Worm (Caenorhabditis elegans): Measurements from ENCODE around the gene idpb-1.

DNA sequence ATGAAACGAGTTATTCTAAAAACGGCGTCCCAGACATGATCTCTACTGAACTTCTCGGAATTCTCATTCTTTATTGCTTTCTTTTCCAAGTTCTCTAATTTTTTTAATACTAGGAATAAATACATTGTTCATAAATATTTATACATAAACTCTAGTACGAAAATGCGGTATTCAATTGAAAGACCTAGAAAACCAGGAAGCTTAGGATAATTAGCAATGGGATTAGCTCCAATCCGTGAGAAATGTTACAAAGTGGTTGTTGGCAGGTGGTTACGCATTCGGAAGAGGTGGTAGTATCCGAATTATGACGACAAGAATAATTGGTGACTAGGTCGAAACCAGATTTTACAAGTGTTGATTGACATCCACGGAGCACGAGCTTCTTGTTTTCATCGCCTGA lies 34.8 kb upstream of the idpb-1 start:
- TF ChIP-seq nhr-28 (tag; optimal IDR thresholded peaks at IDR 0.05) (no peak), dpl-1 (GFP tag; optimal IDR thresholded peaks at IDR 0.05) (no peak), Y48G9A.11 (GFP tag; IDR thresholded peaks at IDR 0.05) (no peak), lin-15B (tag; optimal IDR thresholded peaks at IDR 0.05) (no peak), pqm-1 (tag; optimal IDR thresholded peaks at IDR 0.05) (no peak), F49E8.2 (tag; optimal IDR thresholded peaks at IDR 0.05; ENCODE audit: borderline replicate concordance) (no peak), snpc-4 (tag; optimal IDR thresholded peaks at IDR 0.05) (no peak), Y75B8A.6 (GFP tag; IDR thresholded peaks at IDR 0.05) (no peak), nhr-102 (tag; optimal IDR thresholded peaks at IDR 0.05) (no peak), ceh-82 (tag; optimal IDR thresholded peaks at IDR 0.05) (no peak), pha-4 (GFP tag; IDR thresholded peaks at IDR 0.05) (no peak), pha-4 (tag; optimal IDR thresholded peaks at IDR 0.05) (no peak)
